Worm (Caenorhabditis elegans) whole organism, L2 larva: ENCODE measurements around the gene xnd-1.

ENCODE experiments used
- C34F6.9 ChIP-seq: fragments of 150-350 bp; optimal IDR thresholded peaks from 2 replicates; lab custom pipeline; 2014; ENCODE audit warnings: missing biosample characterization, missing genetic modification characterization
- F13H6.1 ChIP-seq: sonication (generic microtip); optimal IDR thresholded peaks from 2 replicates; lab custom pipeline; 2016; ENCODE audit warnings: missing genetic modification characterization, missing compliant biosample characterization
- R02D3.7 ChIP-seq: fragments of 150-350 bp; optimal IDR thresholded peaks from 2 replicates; lab custom pipeline; 2014; ENCODE audit warnings: missing biosample characterization, missing genetic modification characterization
- Y55F3AM.14 ChIP-seq: fragments of 200-800 bp; sonication (Bioruptor generic); optimal IDR thresholded peaks from 2 replicates; lab custom pipeline; 2018; ENCODE audit warnings: mild to moderate bottlenecking, missing genetic modification characterization, missing compliant biosample characterization
- ZK546.5 ChIP-seq: sonication (generic microtip); optimal IDR thresholded peaks from 2 replicates; lab custom pipeline; 2017; ENCODE audit warnings: missing biosample characterization, missing genetic modification characterization
- alr-1 ChIP-seq: fragments of 150-350 bp; optimal IDR thresholded peaks from 2 replicates; lab custom pipeline; 2014; ENCODE audit warnings: missing biosample characterization, missing genetic modification characterization
- aly-2 ChIP-seq: fragments of 150-350 bp; optimal IDR thresholded peaks from 2 replicates; lab custom pipeline; 2014; ENCODE audit warnings: missing biosample characterization, missing genetic modification characterization
- ama-1 ChIP-seq: fragments of 150-350 bp; optimal IDR thresholded peaks from 2 replicates; lab custom pipeline; 2018; ENCODE audit warnings: inconsistent platforms
- blmp-1 ChIP-seq: sonication (generic microtip); optimal IDR thresholded peaks from 2 replicates; lab custom pipeline; 2017; ENCODE audit warnings: missing genetic modification characterization, mild to moderate bottlenecking, missing compliant biosample characterization, antibody characterized with exemption, moderate library complexity; ENCODE audit not compliant: insufficient read depth
- ceh-16 ChIP-seq: fragments of 150-350 bp; optimal IDR thresholded peaks from 2 replicates; lab custom pipeline; 2014; ENCODE audit warnings: missing biosample characterization, missing genetic modification characterization
- ceh-82 ChIP-seq: fragments of 150-350 bp; optimal IDR thresholded peaks from 2 replicates; lab custom pipeline; 2014; ENCODE audit warnings: missing biosample characterization, missing genetic modification characterization
- crh-2 ChIP-seq: sonication (generic microtip); optimal IDR thresholded peaks from 2 replicates; lab custom pipeline; 2017; ENCODE audit warnings: missing biosample characterization, missing genetic modification characterization
- dmd-4 ChIP-seq: sonication (generic microtip); optimal IDR thresholded peaks from 2 replicates; lab custom pipeline; 2017; ENCODE audit warnings: missing biosample characterization, missing genetic modification characterization
- egl-27 ChIP-seq: sonication (generic microtip); optimal IDR thresholded peaks from 3 replicates; lab custom pipeline; 2017; ENCODE audit warnings: missing biosample characterization, missing genetic modification reagents, missing genetic modification characterization
- elt-1 ChIP-seq: fragments of 150-350 bp; optimal IDR thresholded peaks from 2 replicates; lab custom pipeline; 2014; ENCODE audit warnings: missing biosample characterization, missing genetic modification characterization
- elt-3 ChIP-seq: sonication (generic microtip); optimal IDR thresholded peaks from 2 replicates; lab custom pipeline; 2017; ENCODE audit warnings: missing biosample characterization, missing genetic modification characterization
- fos-1 ChIP-seq: fragments of 150-350 bp; optimal IDR thresholded peaks from 2 replicates; lab custom pipeline; 2014; ENCODE audit warnings: missing biosample characterization, missing genetic modification characterization
- gmeb-1 ChIP-seq: fragments of 150-350 bp; optimal IDR thresholded peaks from 2 replicates; lab custom pipeline; 2014; ENCODE audit warnings: missing biosample characterization, missing genetic modification characterization
- lin-11 ChIP-seq: fragments of 150-350 bp; sonication (generic microtip); optimal IDR thresholded peaks from 2 replicates; lab custom pipeline; 2014; ENCODE audit warnings: missing biosample characterization, missing genetic modification characterization, inconsistent platforms, mixed read lengths
- lin-13 ChIP-seq: fragments of 150-350 bp; optimal IDR thresholded peaks from 2 replicates; lab custom pipeline; 2014; ENCODE audit warnings: missing biosample characterization, missing genetic modification reagents, missing genetic modification characterization
- lin-39 ChIP-seq: fragments of 150-350 bp; optimal IDR thresholded peaks from 2 replicates; lab custom pipeline; 2014; ENCODE audit warnings: missing biosample characterization, missing genetic modification reagents, missing genetic modification characterization
- lsy-2 ChIP-seq, 2 experiments: fragments of 150-350 bp in 1 of 2; sonication (generic microtip) in 1 of 2; optimal IDR thresholded peaks; 2 replicates each; lab custom pipeline; 2014 to 2017; ENCODE audit warnings: missing biosample characterization in 2 of 2, missing genetic modification characterization in 2 of 2
- mab-5 ChIP-seq: fragments of 150-350 bp; optimal IDR thresholded peaks from 2 replicates; lab custom pipeline; 2014; ENCODE audit warnings: missing biosample characterization, missing genetic modification characterization
- mbf-1 ChIP-seq: sonication (generic microtip); optimal IDR thresholded peaks from 2 replicates; lab custom pipeline; 2017; ENCODE audit warnings: missing biosample characterization, missing genetic modification characterization
- mdl-1 ChIP-seq, 2 experiments: fragments of 150-350 bp in 1 of 2; sonication (generic microtip) in 1 of 2; optimal IDR thresholded peaks; 2 replicates each; lab custom pipeline; 2017; ENCODE audit warnings: missing biosample characterization in 2 of 2, missing genetic modification characterization in 2 of 2
- nhr-10 ChIP-seq: sonication (generic microtip); optimal IDR thresholded peaks from 2 replicates; lab custom pipeline; 2017; ENCODE audit warnings: missing biosample characterization, missing genetic modification characterization
- nhr-11 ChIP-seq: fragments of 150-350 bp; optimal IDR thresholded peaks from 2 replicates; lab custom pipeline; 2014; ENCODE audit warnings: missing biosample characterization, missing genetic modification characterization
- nhr-12 ChIP-seq: fragments of 150-350 bp; optimal IDR thresholded peaks from 2 replicates; lab custom pipeline; 2014; ENCODE audit warnings: missing biosample characterization, missing genetic modification characterization
- nhr-129 ChIP-seq: fragments of 150-350 bp; optimal IDR thresholded peaks from 2 replicates; lab custom pipeline; 2014; ENCODE audit warnings: missing biosample characterization, missing genetic modification characterization
- nhr-21 ChIP-seq: fragments of 150-350 bp; optimal IDR thresholded peaks from 2 replicates; lab custom pipeline; 2014; ENCODE audit warnings: missing biosample characterization, missing genetic modification characterization
- nhr-23 ChIP-seq: fragments of 150-350 bp; optimal IDR thresholded peaks from 2 replicates; lab custom pipeline; 2014; ENCODE audit warnings: missing biosample characterization, missing genetic modification reagents, missing genetic modification characterization
- nhr-237 ChIP-seq: fragments of 150-350 bp; optimal IDR thresholded peaks from 2 replicates; lab custom pipeline; 2014; ENCODE audit warnings: missing biosample characterization, missing genetic modification characterization
- nhr-25 ChIP-seq: fragments of 150-350 bp; sonication (generic microtip); optimal IDR thresholded peaks from 3 replicates; lab custom pipeline; 2014; ENCODE audit warnings: missing biosample characterization, missing genetic modification characterization
- nhr-6 ChIP-seq: fragments of 150-350 bp; optimal IDR thresholded peaks from 2 replicates; lab custom pipeline; 2014; ENCODE audit warnings: missing biosample characterization, missing genetic modification characterization
- nhr-77 ChIP-seq: fragments of 150-350 bp; optimal IDR thresholded peaks from 2 replicates; lab custom pipeline; 2014; ENCODE audit warnings: missing biosample characterization, missing genetic modification characterization
- peb-1 ChIP-seq: fragments of 150-350 bp; optimal IDR thresholded peaks from 2 replicates; lab custom pipeline; 2014; ENCODE audit warnings: missing biosample characterization, missing genetic modification characterization
- sem-4 ChIP-seq: fragments of 150-350 bp; optimal IDR thresholded peaks from 2 replicates; lab custom pipeline; 2014; ENCODE audit warnings: missing biosample characterization, missing genetic modification reagents, missing genetic modification characterization
- skn-1 ChIP-seq: sonication (generic microtip); optimal IDR thresholded peaks from 2 replicates; lab custom pipeline; 2017; ENCODE audit warnings: missing biosample characterization, missing genetic modification characterization
- sma-3 ChIP-seq: sonication (generic microtip); optimal IDR thresholded peaks from 2 replicates; lab custom pipeline; 2016; ENCODE audit warnings: missing genetic modification reagents, missing genetic modification characterization, missing compliant biosample characterization
- sma-9 ChIP-seq, 2 experiments: fragments of 150-350 bp in 1 of 2; sonication (generic microtip) in 1 of 2; optimal IDR thresholded peaks; 2 replicates each; lab custom pipeline; 2014 to 2016; ENCODE audit warnings: missing genetic modification characterization in 2 of 2, mild to moderate bottlenecking in 1 of 2, missing biosample characterization in 1 of 2, missing compliant biosample characterization in 1 of 2, missing genetic modification reagents in 1 of 2, moderate library complexity in 1 of 2
- snpc-4 ChIP-seq: fragments of 150-350 bp; optimal IDR thresholded peaks from 2 replicates; lab custom pipeline; 2014; ENCODE audit warnings: missing biosample characterization, missing genetic modification characterization
- unc-39 ChIP-seq: fragments of 150-350 bp; optimal IDR thresholded peaks from 2 replicates; lab custom pipeline; 2014; ENCODE audit warnings: missing biosample characterization, missing genetic modification characterization
- unc-55 ChIP-seq: fragments of 150-350 bp; sonication (generic microtip); optimal IDR thresholded peaks from 3 replicates; lab custom pipeline; 2014; ENCODE audit warnings: missing biosample characterization, missing genetic modification reagents, missing genetic modification characterization
- unc-62 ChIP-seq: fragments of 150-350 bp; optimal IDR thresholded peaks from 2 replicates; lab custom pipeline; 2014; ENCODE audit warnings: missing biosample characterization, missing genetic modification reagents, missing genetic modification characterization
- zag-1 ChIP-seq: fragments of 150-350 bp; optimal IDR thresholded peaks from 2 replicates; lab custom pipeline; 2014; ENCODE audit warnings: missing biosample characterization, missing genetic modification characterization
- ztf-1 ChIP-seq: fragments of 200-800 bp; sonication (Bioruptor generic); conservative IDR thresholded peaks from 2 replicates; pipeline ENCODE4 v1.3.6; 2022; ENCODE audit warnings: missing genetic modification characterization, missing compliant biosample characterization
- ztf-11 ChIP-seq: sonication (generic microtip); optimal IDR thresholded peaks from 2 replicates; lab custom pipeline; 2017; ENCODE audit warnings: missing biosample characterization, missing genetic modification characterization
- ztf-4 ChIP-seq: fragments of 150-350 bp; optimal IDR thresholded peaks from 2 replicates; lab custom pipeline; 2014; ENCODE audit warnings: missing biosample characterization, missing genetic modification characterization

The xnd-1 gene

DNA sequence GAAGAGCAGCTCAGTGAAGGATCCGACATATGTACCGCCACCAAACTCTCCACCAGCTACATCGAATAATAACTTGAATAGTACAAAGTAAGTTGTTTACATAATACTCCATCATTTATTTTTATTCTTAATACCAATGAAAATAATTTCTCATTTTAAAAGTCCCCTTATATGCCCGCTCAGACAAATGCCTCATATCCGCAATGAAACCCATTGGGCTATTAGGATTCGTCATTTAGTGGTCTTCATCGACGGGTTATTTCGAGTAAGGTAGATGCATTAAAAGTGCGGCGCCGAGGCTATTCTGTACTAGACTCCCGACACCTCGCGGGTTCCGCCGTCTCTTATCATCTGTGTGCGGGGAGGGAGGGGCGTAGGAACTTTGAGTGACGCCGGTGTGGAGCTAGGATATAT is 49.4 kb downstream of the xnd-1 start:
- peak; percentile 96 for TF ChIP-seq snpc-4
- TF ChIP-seq sma-3 (GFP tag; lab: Kevin White, UChicago), result peak; percentile 68
- peak; percentile 42 for TF ChIP-seq crh-2 (tag; lab: Kevin White, UChicago)
- TF ChIP-seq egl-27 (tag; lab: Kevin White, UChicago), result no peak
- TF ChIP-seq elt-3 (tag; lab: Kevin White, UChicago), result no peak
- no peak for TF ChIP-seq aly-2
- TF ChIP-seq lin-13 (GFP tag; lab: Kevin White, UChicago), result peak; percentile 23
- no peak for TF ChIP-seq mbf-1 (tag; lab: Kevin White, UChicago)
- TF ChIP-seq nhr-25 (tag; lab: Kevin White, UChicago), result no peak
- TF ChIP-seq R02D3.7 (tag; lab: Kevin White, UChicago), result no peak
- TF ChIP-seq nhr-6 (tag; lab: Kevin White, UChicago), result no peak
- TF ChIP-seq C34F6.9 (tag; lab: Kevin White, UChicago), result no peak
- peak; percentile 53 for TF ChIP-seq sma-9 (GFP tag; optimal IDR thresholded peaks at IDR 0.05; lab: Kevin White, UChicago)
- TF ChIP-seq sma-9 (tag; optimal IDR thresholded peaks at IDR 0.05; lab: Kevin White, UChicago), result no peak
- peak; percentile 69 for TF ChIP-seq nhr-21 (tag; lab: Kevin White, UChicago)
- TF ChIP-seq lin-11, result no peak
- no peak for TF ChIP-seq nhr-77 (tag; lab: Kevin White, UChicago)
- no peak for TF ChIP-seq dmd-4 (tag; lab: Kevin White, UChicago)
- TF ChIP-seq gmeb-1 (tag; lab: Kevin White, UChicago), result peak; percentile 59
- no peak for TF ChIP-seq nhr-12
- no peak for TF ChIP-seq lin-39 (tag; lab: Kevin White, UChicago)
- TF ChIP-seq alr-1 (tag; lab: Kevin White, UChicago), result no peak
- TF ChIP-seq mdl-1 (tag; optimal IDR thresholded peaks at IDR 0.05; lab: Kevin White, UChicago), result no peak
- peak; percentile 68 for TF ChIP-seq fos-1
- TF ChIP-seq ceh-16 (tag; lab: Kevin White, UChicago), result no peak
- TF ChIP-seq mab-5, result no peak
- no peak for TF ChIP-seq peb-1 (tag; lab: Kevin White, UChicago)
- TF ChIP-seq Y55F3AM.14 (GFP tag; lab: Kevin White, UChicago), result no peak
- no peak for TF ChIP-seq ztf-1 (GFP tag; lab: Robert Waterston, UW)
- no peak for TF ChIP-seq nhr-129
- TF ChIP-seq lsy-2 (tag; optimal IDR thresholded peaks at IDR 0.05; lab: Kevin White, UChicago), result peak in 1 of 2 experiments; percentile 37
- no peak for TF ChIP-seq skn-1 (tag; lab: Kevin White, UChicago)
- TF ChIP-seq elt-1 (tag; lab: Kevin White, UChicago), result no peak
- no peak for TF ChIP-seq nhr-23
- no peak for TF ChIP-seq blmp-1 (tag; lab: Kevin White, UChicago)
- TF ChIP-seq unc-62, result no peak
- no peak for TF ChIP-seq nhr-11 (tag; lab: Kevin White, UChicago)
- no peak for TF ChIP-seq ZK546.5 (tag; lab: Kevin White, UChicago)
- TF ChIP-seq nhr-10 (tag; lab: Kevin White, UChicago), result no peak
- peak; percentile 24 for TF ChIP-seq unc-55 (GFP tag; lab: Kevin White, UChicago)
- TF ChIP-seq sem-4, result no peak
- no peak for TF ChIP-seq nhr-237 (tag; lab: Kevin White, UChicago)
- no peak for TF ChIP-seq zag-1
- TF ChIP-seq ztf-11, result no peak
- TF ChIP-seq ztf-4 (tag; lab: Kevin White, UChicago), result no peak
- TF ChIP-seq unc-39 (tag; lab: Kevin White, UChicago), result no peak
- TF ChIP-seq ama-1 (lab: Kevin White, UChicago), result peak; percentile 86
- TF ChIP-seq F13H6.1 (tag; lab: Kevin White, UChicago), result peak; percentile 38
- TF ChIP-seq ceh-82 (tag; lab: Kevin White, UChicago), result no peak
